Fruit fly (Drosophila melanogaster) whole organism, embryonic: ENCODE data around the gene CG12728.
A peak's percentile ranks its signal among the peaks of the same experiment; 100 is the strongest.

Source experiments
- Atf3 ChIP-seq: fragments of 200-800 bp; sonication (Bioruptor generic); optimal IDR thresholded peaks from 3 replicates; lab custom pipeline; 2016; ENCODE audit warnings: missing biosample characterization, missing genetic modification characterization
- CG10209 ChIP-seq: fragments of 200-800 bp; sonication (Bioruptor generic); optimal IDR thresholded peaks from 3 replicates; lab custom pipeline; 2017; ENCODE audit warnings: missing biosample characterization, mild to moderate bottlenecking, missing genetic modification characterization, missing genetic modification reagents
- CG10431 ChIP-seq: fragments of 200-800 bp; sonication (Bioruptor generic); optimal IDR thresholded peaks from 3 replicates; lab custom pipeline; 2018; ENCODE audit warnings: missing biosample characterization, mild to moderate bottlenecking, missing genetic modification characterization
- CG10959 ChIP-seq: fragments of 200-800 bp; sonication (Bioruptor generic); IDR thresholded peaks from 2 replicates; pipeline ENCODE4 v1.3.6; 2022; ENCODE audit warnings: missing biosample characterization, missing genetic modification characterization
- CG11398 ChIP-seq: fragments of 200-800 bp; sonication (Bioruptor generic); optimal IDR thresholded peaks from 2 replicates; lab custom pipeline; 2016; ENCODE audit warnings: missing biosample characterization, missing genetic modification characterization
- CG12942 ChIP-seq: fragments of 200-800 bp; sonication (Bioruptor generic); optimal IDR thresholded peaks from 3 replicates; lab custom pipeline; 2016; ENCODE audit warnings: missing biosample characterization, missing genetic modification characterization
- CG13296 ChIP-seq: fragments of 200-800 bp; sonication (Bioruptor generic); optimal IDR thresholded peaks from 3 replicates; lab custom pipeline; 2018; ENCODE audit warnings: missing biosample characterization, mild to moderate bottlenecking, missing genetic modification characterization
- CG14667 ChIP-seq: fragments of 200-800 bp; sonication (Bioruptor generic); IDR thresholded peaks from 2 replicates; pipeline ENCODE4 v1.3.6; 2022; ENCODE audit warnings: missing biosample characterization, missing genetic modification characterization
- CG14965 ChIP-seq: fragments of 200-800 bp; sonication (Bioruptor generic); optimal IDR thresholded peaks from 2 replicates; lab custom pipeline; 2016; ENCODE audit warnings: missing biosample characterization, missing genetic modification characterization, borderline replicate concordance
- CG15073 ChIP-seq: fragments of 200-800 bp; sonication (Bioruptor generic); optimal IDR thresholded peaks from 2 replicates; lab custom pipeline; 2016; ENCODE audit warnings: missing biosample characterization, missing genetic modification characterization
- CG32767 ChIP-seq: fragments of 200-800 bp; sonication (Bioruptor generic); IDR thresholded peaks from 2 replicates; pipeline ENCODE4 v1.3.6; 2022; ENCODE audit warnings: missing biosample characterization, missing genetic modification characterization
- CG32772 ChIP-seq: fragments of 200-800 bp; sonication (Bioruptor generic); IDR thresholded peaks from 2 replicates; pipeline ENCODE4 v1.3.6; 2022; ENCODE audit warnings: missing biosample characterization, missing genetic modification characterization
- CG33213 ChIP-seq: fragments of 200-800 bp; sonication (Bioruptor generic); optimal IDR thresholded peaks from 3 replicates; lab custom pipeline; 2016; ENCODE audit warnings: missing biosample characterization, missing genetic modification characterization
- CG34376 ChIP-seq: fragments of 200-800 bp; sonication (Bioruptor generic); optimal IDR thresholded peaks from 2 replicates; lab custom pipeline; 2018; ENCODE audit warnings: missing biosample characterization, mild to moderate bottlenecking, missing genetic modification characterization
- CG7372 ChIP-seq: fragments of 200-800 bp; sonication (Bioruptor generic); IDR thresholded peaks from 2 replicates; pipeline ENCODE4 v1.3.6; 2022; ENCODE audit warnings: missing biosample characterization, missing genetic modification characterization
- CG7839 ChIP-seq: fragments of 200-800 bp; sonication (Bioruptor generic); optimal IDR thresholded peaks from 3 replicates; lab custom pipeline; 2018; ENCODE audit warnings: missing biosample characterization, mild to moderate bottlenecking, missing genetic modification characterization, moderate library complexity
- CG9437 ChIP-seq: fragments of 200-800 bp; sonication (Bioruptor generic); optimal IDR thresholded peaks from 2 replicates; lab custom pipeline; 2018; ENCODE audit warnings: missing biosample characterization, mild to moderate bottlenecking, missing genetic modification characterization
- Camta ChIP-seq: fragments of 200-800 bp; sonication (Bioruptor generic); optimal IDR thresholded peaks from 2 replicates; lab custom pipeline; 2016; ENCODE audit warnings: missing biosample characterization, missing genetic modification characterization
- D19A ChIP-seq: fragments of 200-800 bp; optimal IDR thresholded peaks from 3 replicates; lab custom pipeline; 2019; ENCODE audit warnings: missing biosample characterization, mild to moderate bottlenecking, missing genetic modification characterization, moderate library complexity
- Dll ChIP-seq: fragments of 200-800 bp; sonication (Bioruptor generic); IDR thresholded peaks from 4 replicates; pipeline ENCODE4 v1.3.6; 2022; ENCODE audit warnings: missing biosample characterization, missing genetic modification characterization; ENCODE audit not compliant: partially characterized antibody
- Drgx ChIP-seq: fragments of 200-800 bp; sonication (Bioruptor generic); IDR thresholded peaks from 2 replicates; pipeline ENCODE4 v1.3.6; 2022; ENCODE audit warnings: missing biosample characterization, missing genetic modification characterization
- HLH4C ChIP-seq: fragments of 200-800 bp; sonication (Bioruptor generic); IDR thresholded peaks from 3 replicates; pipeline ENCODE4 v1.3.6; 2022; ENCODE audit warnings: missing biosample characterization, missing genetic modification characterization; ENCODE audit not compliant: partially characterized antibody
- HLH54F ChIP-seq: fragments of 200-800 bp; sonication (Bioruptor generic); optimal IDR thresholded peaks from 3 replicates; lab custom pipeline; 2016; ENCODE audit warnings: missing biosample characterization, missing genetic modification characterization
- Hr3 ChIP-seq: fragments of 200-800 bp; sonication (Bioruptor generic); optimal IDR thresholded peaks from 3 replicates; lab custom pipeline; 2016; ENCODE audit warnings: missing biosample characterization, missing genetic modification characterization
- Lhr ChIP-seq: fragments of 200-800 bp; sonication (Bioruptor generic); optimal IDR thresholded peaks from 3 replicates; lab custom pipeline; 2017; ENCODE audit warnings: mild to moderate bottlenecking, missing biosample characterization, missing genetic modification reagents, missing genetic modification characterization
- Neu2 ChIP-seq: fragments of 200-800 bp; sonication (Bioruptor generic); optimal IDR thresholded peaks from 3 replicates; lab custom pipeline; 2016; ENCODE audit warnings: missing biosample characterization, missing genetic modification characterization, borderline replicate concordance
- Oaz ChIP-seq: fragments of 200-800 bp; sonication (Bioruptor generic); IDR thresholded peaks from 2 replicates; pipeline ENCODE4 v1.3.6; 2022; ENCODE audit warnings: missing biosample characterization, missing genetic modification characterization
- Pdp1 ChIP-seq, 2 experiments: fragments of 200-800 bp; sonication (Bioruptor generic); optimal IDR thresholded peaks; 3 replicates each; lab custom pipeline; 2016; ENCODE audit warnings: missing biosample characterization in 2 of 2, missing genetic modification characterization in 2 of 2, mild to moderate bottlenecking in 1 of 2, moderate library complexity in 1 of 2
- Ptx1 ChIP-seq: fragments of 200-800 bp; sonication (Bioruptor generic); IDR thresholded peaks from 2 replicates; pipeline ENCODE4 v1.3.6; 2022; ENCODE audit warnings: missing biosample characterization, missing genetic modification characterization
- Sry-δ ChIP-seq: fragments of 200-800 bp; sonication (Bioruptor generic); optimal IDR thresholded peaks from 2 replicates; lab custom pipeline; 2016; ENCODE audit warnings: missing biosample characterization, missing genetic modification characterization
- Xbp1 ChIP-seq: fragments of 200-800 bp; sonication (Bioruptor generic); optimal IDR thresholded peaks from 3 replicates; lab custom pipeline; 2016; ENCODE audit warnings: missing biosample characterization, mild to moderate bottlenecking, missing genetic modification characterization
- ac ChIP-seq: fragments of 200-800 bp; sonication (Bioruptor generic); optimal IDR thresholded peaks from 3 replicates; lab custom pipeline; 2017; ENCODE audit warnings: missing biosample characterization, mild to moderate bottlenecking, missing genetic modification characterization
- ato ChIP-seq: fragments of 200-800 bp; sonication (Bioruptor generic); IDR thresholded peaks from 2 replicates; pipeline ENCODE4 v1.3.6; 2022; ENCODE audit warnings: missing biosample characterization, missing genetic modification characterization; ENCODE audit not compliant: partially characterized antibody
- bcd ChIP-seq: fragments of 200-800 bp; sonication (Bioruptor generic); optimal IDR thresholded peaks from 2 replicates; lab custom pipeline; 2017; ENCODE audit warnings: missing biosample characterization, mild to moderate bottlenecking, missing genetic modification characterization
- crol ChIP-seq: fragments of 200-800 bp; sonication (Bioruptor generic); IDR thresholded peaks from 2 replicates; pipeline ENCODE4 v1.3.6; 2022; ENCODE audit warnings: missing biosample characterization, missing genetic modification characterization
- dan ChIP-seq: fragments of 200-800 bp; sonication (Bioruptor generic); IDR thresholded peaks from 2 replicates; pipeline ENCODE4 v1.3.6; 2022; ENCODE audit warnings: missing biosample characterization, missing genetic modification characterization
- fd3F ChIP-seq: fragments of 200-800 bp; sonication (Bioruptor generic); optimal IDR thresholded peaks from 2 replicates; lab custom pipeline; 2018; ENCODE audit warnings: missing biosample characterization, mild to moderate bottlenecking, missing genetic modification characterization, moderate library complexity
- grau ChIP-seq: fragments of 200-800 bp; optimal IDR thresholded peaks from 3 replicates; lab custom pipeline; 2019; ENCODE audit warnings: missing biosample characterization, mild to moderate bottlenecking, missing genetic modification characterization, moderate library complexity
- h ChIP-seq: fragments of >200 bp; optimal IDR thresholded peaks from 2 replicates; lab custom pipeline; 2017
- luna ChIP-seq: fragments of 200-800 bp; sonication (Bioruptor generic); optimal IDR thresholded peaks from 2 replicates; lab custom pipeline; 2016; ENCODE audit warnings: missing biosample characterization, missing genetic modification characterization
- onecut ChIP-seq: fragments of 200-800 bp; sonication (Bioruptor generic); IDR thresholded peaks from 2 replicates; pipeline ENCODE4 v1.3.6; 2022; ENCODE audit warnings: missing biosample characterization, missing genetic modification characterization
- peb ChIP-seq: fragments of 200-800 bp; sonication (Bioruptor generic); IDR thresholded peaks from 2 replicates; pipeline ENCODE4 v1.3.6; 2022; ENCODE audit warnings: missing biosample characterization, missing genetic modification characterization
- scrt ChIP-seq: fragments of 200-800 bp; sonication (Bioruptor generic); optimal IDR thresholded peaks from 2 replicates; lab custom pipeline; 2018; ENCODE audit warnings: missing biosample characterization, mild to moderate bottlenecking, missing genetic modification characterization, moderate library complexity
- sd ChIP-seq: fragments of 200-800 bp; sonication (Bioruptor generic); optimal IDR thresholded peaks from 3 replicates; lab custom pipeline; 2018; ENCODE audit warnings: missing biosample characterization, mild to moderate bottlenecking, missing genetic modification characterization, moderate library complexity
- sens ChIP-seq: fragments of 200-800 bp; sonication (Bioruptor generic); peaks from one replicate; lab custom pipeline; 2016; ENCODE audit warnings: missing biosample characterization, missing genetic modification characterization
- shn ChIP-seq: fragments of 200-800 bp; sonication (Bioruptor generic); optimal IDR thresholded peaks from 3 replicates; lab custom pipeline; 2016; ENCODE audit warnings: missing biosample characterization, missing genetic modification characterization
- slbo ChIP-seq: fragments of 200-800 bp; sonication (Bioruptor generic); IDR thresholded peaks from 2 replicates; pipeline ENCODE4 v1.3.6; 2022; ENCODE audit warnings: missing biosample characterization, missing genetic modification characterization
- tap ChIP-seq: fragments of 200-800 bp; optimal IDR thresholded peaks from 3 replicates; lab custom pipeline; 2019; ENCODE audit warnings: missing biosample characterization, mild to moderate bottlenecking, missing genetic modification characterization, moderate library complexity
- zf30C ChIP-seq: fragments of 200-800 bp; sonication (Bioruptor generic); optimal IDR thresholded peaks from 3 replicates; lab custom pipeline; 2018; ENCODE audit warnings: missing biosample characterization, mild to moderate bottlenecking, missing genetic modification characterization
- zfh2 ChIP-seq: fragments of 200-800 bp; sonication (Bioruptor generic); optimal IDR thresholded peaks from 2 replicates; lab custom pipeline; 2016; ENCODE audit warnings: missing biosample characterization, missing genetic modification characterization

Gene CG12728

DNA sequence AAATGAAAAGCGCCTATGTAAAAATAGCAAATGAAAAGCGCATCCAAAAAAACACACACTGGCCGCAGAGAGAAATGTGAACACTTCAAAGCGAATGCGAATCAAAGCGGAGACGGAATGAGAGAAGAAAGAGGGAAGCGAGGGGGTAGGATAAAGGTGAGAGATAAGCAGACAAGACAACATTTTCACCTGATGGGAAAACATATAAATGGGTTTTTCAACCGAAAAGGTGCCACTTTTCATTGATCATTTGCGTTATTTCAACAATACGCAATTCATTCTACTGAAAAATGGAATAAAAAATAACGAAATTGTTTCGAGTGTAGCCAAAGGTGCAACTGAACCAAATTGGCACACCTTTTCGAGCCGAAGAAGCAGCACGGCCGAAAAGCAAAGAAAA, 34.7 kb downstream of the CG12728 start (continued):
- TF ChIP-seq Ptx1: no peak
- TF ChIP-seq CG34376 (GFP tag; lab: Kevin White, UChicago): no peak
- TF ChIP-seq peb (GFP tag; lab: Robert Waterston, UW): no peak
- TF ChIP-seq fd3F (GFP tag; lab: Kevin White, UChicago): no peak
- no peak for TF ChIP-seq Lhr (GFP tag; lab: Kevin White, UChicago)
- TF ChIP-seq slbo (GFP tag; lab: Robert Waterston, UW): no peak; the same call in 1 of the 2 replicates
- TF ChIP-seq HLH4C: no peak
- peak; percentile 22 for TF ChIP-seq CG7839 (tag; lab: Kevin White, UChicago)
- no peak for TF ChIP-seq HLH54F (GFP tag; lab: Kevin White, UChicago)
- no peak for TF ChIP-seq Camta (GFP tag; lab: Kevin White, UChicago)
- TF ChIP-seq D19A: no peak
- TF ChIP-seq ato: no peak
- TF ChIP-seq zfh2: no peak
- no peak for TF ChIP-seq CG11398 (GFP tag; lab: Kevin White, UChicago)
- TF ChIP-seq CG10431 (GFP tag; lab: Kevin White, UChicago): no peak
- TF ChIP-seq CG14667 (GFP tag; lab: Robert Waterston, UW): peak; percentile 17; the same call in 1 of the 2 replicates
- no peak for TF ChIP-seq CG15073 (GFP tag; lab: Kevin White, UChicago)
- no peak for TF ChIP-seq CG10209 (GFP tag; lab: Kevin White, UChicago)
- no peak for TF ChIP-seq shn (GFP tag; lab: Kevin White, UChicago)
- no peak for TF ChIP-seq CG12942
- TF ChIP-seq sd (tag; lab: Kevin White, UChicago): no peak
- no peak for TF ChIP-seq Hr3 (GFP tag; lab: Kevin White, UChicago)
- TF ChIP-seq h (lab: Kevin White, UChicago): no peak
- TF ChIP-seq CG10959 (GFP tag; lab: Robert Waterston, UW): no peak
- no peak for TF ChIP-seq ac (GFP tag; lab: Kevin White, UChicago)
- TF ChIP-seq scrt (GFP tag; lab: Kevin White, UChicago): no peak
- TF ChIP-seq luna (GFP tag; lab: Kevin White, UChicago): no peak
- TF ChIP-seq onecut (GFP tag; lab: Robert Waterston, UW): no peak
- TF ChIP-seq CG33213 (GFP tag; lab: Kevin White, UChicago): no peak
- no peak for TF ChIP-seq CG9437
- no peak for TF ChIP-seq bcd (GFP tag; lab: Kevin White, UChicago)
- no peak for TF ChIP-seq dan
- TF ChIP-seq Atf3 (GFP tag; lab: Kevin White, UChicago): no peak
- no peak for TF ChIP-seq CG32767
- TF ChIP-seq, all 482 proteins: peak for 43

dm6 chrX:5977769-5978168, 35.4 kb downstream of the CG12728 start:
- TF ChIP-seq CG7372 (GFP tag; lab: Robert Waterston, UW) (peak; percentile 57; the same call in 1 of the 2 replicates), CG14965 (GFP tag; lab: Kevin White, UChicago) (no peak), sens (peak; percentile 62), Oaz (GFP tag; lab: Robert Waterston, UW) (no peak), CG32772 (GFP tag; lab: Robert Waterston, UW) (peak; percentile 30; the same call in 1 of the 2 replicates), CG13296 (GFP tag; lab: Kevin White, UChicago) (no peak), Neu2 (GFP tag; lab: Kevin White, UChicago) (no peak), crol (GFP tag; lab: Robert Waterston, UW) (peak; percentile 47; the same call in 1 of the 2 replicates), Dll (GFP tag; lab: Robert Waterston, UW) (no peak), Pdp1 (GFP tag; optimal IDR thresholded peaks at IDR 0.05; lab: Kevin White, UChicago) (peak in 1 of 2 experiments; percentile 35), tap (tag; lab: Kevin White, UChicago) (no peak), grau (tag; lab: Kevin White, UChicago) (peak; percentile 21), Drgx (GFP tag; lab: Robert Waterston, UW) (peak; percentile 63), zf30C (GFP tag; lab: Kevin White, UChicago) (no peak), Sry-δ (no peak), CG10431 (GFP tag; lab: Kevin White, UChicago) (no peak), Xbp1 (GFP tag; lab: Kevin White, UChicago) (no peak)
